Worm (Caenorhabditis elegans): ENCODE measurements around the gene samp-1.
A peak's percentile ranks its signal among the peaks of the same experiment; 100 is the strongest.

The samp-1 gene

ce11 chrII:11337497-11338040, 34.9 kb downstream of the samp-1 start, which contains the start of gene sqt-1:
sqt-1 (minus strand) TSS chrII:11337837.
- TF ChIP-seq sea-2 (GFP tag; IDR thresholded peaks at IDR 0.05) (no peak), nfya-1 (tag; optimal IDR thresholded peaks at IDR 0.05; ENCODE audit: borderline replicate concordance, insufficient read depth) (no peak), rpc-1 (optimal IDR thresholded peaks at IDR 0.05) (no peak), rpc-1 (tag; optimal IDR thresholded peaks at IDR 0.05) (no peak), ceh-40 (GFP tag; IDR thresholded peaks at IDR 0.05) (no peak), tlf-1 (GFP tag; optimal IDR thresholded peaks at IDR 0.05) (no peak)

- no peak for TF ChIP-seq hlh-12 (tag; optimal IDR thresholded peaks at IDR 0.05)
- no peak for TF ChIP-seq aptf-3 (GFP tag; IDR thresholded peaks at IDR 0.05)
- no peak for TF ChIP-seq mxl-1 (tag; optimal IDR thresholded peaks at IDR 0.05)
Measured at ce11 chrII:11339507-11339906, 36.8 kb downstream of the samp-1 start, which contains the start of gene rmd-3. rmd-3 (minus strand) TSS chrII:11339607.

ce11 chrII:11343300-11343869, 40.7 kb downstream of the samp-1 start, which contains the start of gene lgc-20:
lgc-20 (minus strand) TSS chrII:11343610.
- no peak for TF ChIP-seq gei-17 (GFP tag; optimal IDR thresholded peaks at IDR 0.05)
- 0 out of 2 replicates have a peak, but pooled peaks have one; percentile 4 for TF ChIP-seq ceh-91 (GFP tag; IDR thresholded peaks at IDR 0.05)
- no peak for TF ChIP-seq egl-44 (GFP tag; IDR thresholded peaks at IDR 0.05)
- TF ChIP-seq snpc-1.3 (tag; optimal IDR thresholded peaks at IDR 0.05; ENCODE audit: insufficient read depth): no peak
- 0 out of 2 replicates have a peak, but pooled peaks have one; percentile 18 for TF ChIP-seq madf-3 (GFP tag; IDR thresholded peaks at IDR 0.05)
- no peak for TF ChIP-seq nhr-90 (tag; optimal IDR thresholded peaks at IDR 0.05)
- TF ChIP-seq hsf-1 (GFP tag; IDR thresholded peaks at IDR 0.05): peak; percentile 58; the same call in 1 of the 2 replicates
- peak; percentile 59; the same call in 1 of the 2 replicates for TF ChIP-seq lin-26 (GFP tag; IDR thresholded peaks at IDR 0.05)
- no peak for TF ChIP-seq rcor-1 (GFP tag; IDR thresholded peaks at IDR 0.05)
- TF ChIP-seq hmg-1.2 (GFP tag; IDR thresholded peaks at IDR 0.05): no peak
- TF ChIP-seq egl-18 (GFP tag; IDR thresholded peaks at IDR 0.05): no peak
- TF ChIP-seq nfya-2 (GFP tag; IDR thresholded peaks at IDR 0.05): no peak

- no peak for TF ChIP-seq ztf-18 (tag; optimal IDR thresholded peaks at IDR 0.05)
- TF ChIP-seq F57C9.4 (tag; optimal IDR thresholded peaks at IDR 0.05): no peak
- no peak for TF ChIP-seq pha-4 (tag; optimal IDR thresholded peaks at IDR 0.05)
- no peak for TF ChIP-seq aptf-2 (GFP tag; conservative IDR thresholded peaks at IDR 0.05)
- TF ChIP-seq sptf-2 (GFP tag; optimal IDR thresholded peaks at IDR 0.05): no peak
- no peak for TF ChIP-seq mxl-1 (tag; optimal IDR thresholded peaks at IDR 0.05)
- no peak for TF ChIP-seq Y53G8AR.9 (GFP tag; conservative IDR thresholded peaks at IDR 0.05)
Measured at ce11 chrII:11344554-11344953, 41.9 kb downstream of the samp-1 start.

ce11 chrII:11345570-11346029, 42.9 kb downstream of the samp-1 start, which contains the start of gene nduf-11:
nduf-11 (minus strand) TSS chrII:11345620.
- TF ChIP-seq attf-3 (GFP tag; conservative IDR thresholded peaks at IDR 0.05): 0 out of 2 replicates have a peak, but pooled peaks have one; percentile 43
- TF ChIP-seq ceh-100 (GFP tag; IDR thresholded peaks at IDR 0.05): peak; percentile 43; the same call in 1 of the 2 replicates
- TF ChIP-seq repo-1 (tag; optimal IDR thresholded peaks at IDR 0.05): peak; percentile 60
- peak; percentile 34 for TF ChIP-seq ztf-26 (tag; optimal IDR thresholded peaks at IDR 0.05)
- no peak for TF ChIP-seq nhr-120 (GFP tag; IDR thresholded peaks at IDR 0.05)
- TF ChIP-seq rpc-1 (optimal IDR thresholded peaks at IDR 0.05): no peak
- no peak for TF ChIP-seq rpc-1 (tag; optimal IDR thresholded peaks at IDR 0.05)
- no peak for TF ChIP-seq F52B5.7 (tag; optimal IDR thresholded peaks at IDR 0.05)
- TF ChIP-seq xnd-1 (tag; optimal IDR thresholded peaks at IDR 0.05): peak; percentile 69
- peak in 2 of 3 experiments; percentile 82 to 91 for TF ChIP-seq lin-35 (GFP tag; optimal IDR thresholded peaks at IDR 0.05)
- peak; percentile 84 for TF ChIP-seq efl-1 (GFP tag; optimal IDR thresholded peaks at IDR 0.05)
- TF ChIP-seq ama-1 (optimal IDR thresholded peaks at IDR 0.05): peak; percentile 81
- peak in 1 of 2 experiments; percentile 19 for TF ChIP-seq ama-1 (GFP tag; optimal IDR thresholded peaks at IDR 0.05)
- no peak for TF ChIP-seq F39B2.1 (GFP tag; IDR thresholded peaks at IDR 0.05)
- peak; percentile 96 for TF ChIP-seq lin-54 (GFP tag; optimal IDR thresholded peaks at IDR 0.05)
- peak; percentile 72 for TF ChIP-seq lsl-1 (GFP tag; optimal IDR thresholded peaks at IDR 0.05)
- TF ChIP-seq sdz-38 (tag; optimal IDR thresholded peaks at IDR 0.05): no peak
- TF ChIP-seq ZK185.1 (tag; optimal IDR thresholded peaks at IDR 0.05; ENCODE audit: poor library complexity, severe bottlenecking): peak; percentile 75
- TF ChIP-seq madf-3 (GFP tag; IDR thresholded peaks at IDR 0.05): no peak

Measured in whole organism, young adult.